Worm (Caenorhabditis elegans) whole organism, L2 larva: ENCODE data around the gene C12D12.1.

Experiments
- aly-2 ChIP-seq: fragments of 150-350 bp; optimal IDR thresholded peaks from 2 replicates; lab custom pipeline; 2014; ENCODE audit warnings: missing biosample characterization, missing genetic modification characterization
- ama-1 ChIP-seq: fragments of 150-350 bp; optimal IDR thresholded peaks from 2 replicates; lab custom pipeline; 2018; ENCODE audit warnings: inconsistent platforms
- elt-3 ChIP-seq: sonication (generic microtip); optimal IDR thresholded peaks from 2 replicates; lab custom pipeline; 2017; ENCODE audit warnings: missing biosample characterization, missing genetic modification characterization
- fos-1 ChIP-seq: fragments of 150-350 bp; optimal IDR thresholded peaks from 2 replicates; lab custom pipeline; 2014; ENCODE audit warnings: missing biosample characterization, missing genetic modification characterization
- mdl-1 ChIP-seq, 2 experiments: fragments of 150-350 bp in 1 of 2; sonication (generic microtip) in 1 of 2; optimal IDR thresholded peaks; 2 replicates each; lab custom pipeline; 2017; ENCODE audit warnings: missing biosample characterization in 2 of 2, missing genetic modification characterization in 2 of 2
- nhr-11 ChIP-seq: fragments of 150-350 bp; optimal IDR thresholded peaks from 2 replicates; lab custom pipeline; 2014; ENCODE audit warnings: missing biosample characterization, missing genetic modification characterization
- nhr-12 ChIP-seq: fragments of 150-350 bp; optimal IDR thresholded peaks from 2 replicates; lab custom pipeline; 2014; ENCODE audit warnings: missing biosample characterization, missing genetic modification characterization
- nhr-129 ChIP-seq: fragments of 150-350 bp; optimal IDR thresholded peaks from 2 replicates; lab custom pipeline; 2014; ENCODE audit warnings: missing biosample characterization, missing genetic modification characterization
- nhr-237 ChIP-seq: fragments of 150-350 bp; optimal IDR thresholded peaks from 2 replicates; lab custom pipeline; 2014; ENCODE audit warnings: missing biosample characterization, missing genetic modification characterization
- snpc-4 ChIP-seq: fragments of 150-350 bp; optimal IDR thresholded peaks from 2 replicates; lab custom pipeline; 2014; ENCODE audit warnings: missing biosample characterization, missing genetic modification characterization
- unc-39 ChIP-seq: fragments of 150-350 bp; optimal IDR thresholded peaks from 2 replicates; lab custom pipeline; 2014; ENCODE audit warnings: missing biosample characterization, missing genetic modification characterization
- unc-62 ChIP-seq: fragments of 150-350 bp; optimal IDR thresholded peaks from 2 replicates; lab custom pipeline; 2014; ENCODE audit warnings: missing biosample characterization, missing genetic modification reagents, missing genetic modification characterization
- ztf-11 ChIP-seq: sonication (generic microtip); optimal IDR thresholded peaks from 2 replicates; lab custom pipeline; 2017; ENCODE audit warnings: missing biosample characterization, missing genetic modification characterization

DNA sequence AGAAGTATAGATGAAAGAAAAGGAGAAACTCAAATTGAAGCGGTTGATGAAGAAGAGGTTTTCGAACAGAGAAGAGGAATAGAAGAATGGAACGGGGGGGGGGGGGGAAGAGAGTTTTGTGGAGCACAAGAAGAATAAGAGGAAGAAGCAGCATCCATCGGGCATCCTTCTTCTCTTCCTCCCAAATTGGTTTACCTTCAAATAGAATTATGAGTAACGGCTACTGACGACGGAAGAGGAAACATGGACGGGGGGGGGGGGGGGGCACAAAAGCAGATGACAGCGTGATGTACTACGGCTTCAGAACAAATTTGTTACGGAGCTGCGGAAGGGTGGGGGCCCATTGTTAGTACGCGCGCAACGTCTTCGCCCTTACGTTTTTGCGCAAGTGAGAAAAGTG is 29.7 kb upstream of the C12D12.1 start:
- no peak for TF ChIP-seq aly-2 (tag; lab: Kevin White, UChicago)
- no peak for TF ChIP-seq elt-3
- TF ChIP-seq unc-39 (tag; lab: Kevin White, UChicago) = no peak
- TF ChIP-seq nhr-237 (tag; lab: Kevin White, UChicago) = no peak
- no peak for TF ChIP-seq snpc-4 (tag; lab: Kevin White, UChicago)
- TF ChIP-seq unc-62 = no peak
- no peak for TF ChIP-seq ama-1
- TF ChIP-seq nhr-12 (tag; lab: Kevin White, UChicago) = no peak
- no peak for TF ChIP-seq mdl-1 (tag; optimal IDR thresholded peaks at IDR 0.05; lab: Kevin White, UChicago)
- no peak for TF ChIP-seq nhr-11 (tag; lab: Kevin White, UChicago)
- no peak for TF ChIP-seq ztf-11
- no peak for TF ChIP-seq fos-1 (tag; lab: Kevin White, UChicago)
- TF ChIP-seq nhr-129 (tag; lab: Kevin White, UChicago) = no peak
